Fruit fly (Drosophila melanogaster): ENCODE measurements around the gene sicily.
A peak's percentile ranks its signal among the peaks of the same experiment; 100 is the strongest.

sicily gene

dm6 chrX:11917056-11917633 lies 25.6 kb downstream of the sicily start, which contains the start of gene pot (continued):
- TF ChIP-seq Sox14 (GFP tag; optimal IDR thresholded peaks at IDR 0.05) (no peak), lz (GFP tag; optimal IDR thresholded peaks at IDR 0.05) (no peak), CG6163 (GFP tag; IDR thresholded peaks at IDR 0.05) (0 out of 3 replicates have a peak, but pooled peaks have one; percentile 12), OdsH (GFP tag; optimal IDR thresholded peaks at IDR 0.05) (no peak), Hr4 (GFP tag; optimal IDR thresholded peaks at IDR 0.05) (no peak), CG6854 (GFP tag; optimal IDR thresholded peaks at IDR 0.05) (peak; percentile 22), Gug (GFP tag; IDR thresholded peaks at IDR 0.05) (no peak), CG8119 (GFP tag; IDR thresholded peaks at IDR 0.05) (no peak; the same call in 2 of the 3 replicates), cyc (GFP tag; optimal IDR thresholded peaks at IDR 0.05) (no peak), CG4318 (GFP tag; optimal IDR thresholded peaks at IDR 0.05) (no peak), Blimp-1 (GFP tag; optimal IDR thresholded peaks at IDR 0.05) (no peak), Ets21C (GFP tag; optimal IDR thresholded peaks at IDR 0.05) (no peak), Ets96B (tag; optimal IDR thresholded peaks at IDR 0.05) (no peak), salr (GFP tag; optimal IDR thresholded peaks at IDR 0.05) (no peak), CG15336 (GFP tag; IDR thresholded peaks at IDR 0.05) (0 out of 2 replicates have a peak, but pooled peaks have one; percentile 20), CG3919 (GFP tag; optimal IDR thresholded peaks at IDR 0.05) (no peak), vri (GFP tag; optimal IDR thresholded peaks at IDR 0.05) (no peak), esn (GFP tag; optimal IDR thresholded peaks at IDR 0.05) (no peak), CG3032 (tag; optimal IDR thresholded peaks at IDR 0.05) (no peak), CG6276 (GFP tag; optimal IDR thresholded peaks at IDR 0.05) (peak; percentile 27)

dm6 chrX:11920959-11921358 lies 29.4 kb downstream of the sicily start:
- TF ChIP-seq CG31627 (GFP tag; optimal IDR thresholded peaks at IDR 0.05) (peak; percentile 79), Sox102F (GFP tag; optimal IDR thresholded peaks at IDR 0.05) (peak; percentile 73), lz (GFP tag; optimal IDR thresholded peaks at IDR 0.05) (peak; percentile 85), Eip75B (GFP tag; optimal IDR thresholded peaks at IDR 0.05) (peak; percentile 67), CG8632 (GFP tag; optimal IDR thresholded peaks at IDR 0.05) (peak; percentile 78), fd59A (GFP tag; optimal IDR thresholded peaks at IDR 0.05) (peak; percentile 28), net (GFP tag; optimal IDR thresholded peaks at IDR 0.05) (peak; percentile 77), CG6163 (GFP tag; IDR thresholded peaks at IDR 0.05) (peak; percentile 81), CG11294 (GFP tag; IDR thresholded peaks at IDR 0.05) (peak; percentile 75), Gug (GFP tag; IDR thresholded peaks at IDR 0.05) (peak; percentile 76), dac (GFP tag; optimal IDR thresholded peaks at IDR 0.05) (peak; percentile 69), CG6276 (GFP tag; optimal IDR thresholded peaks at IDR 0.05) (peak; percentile 92), CG9139 (GFP tag; optimal IDR thresholded peaks at IDR 0.05) (no peak), esn (GFP tag; optimal IDR thresholded peaks at IDR 0.05) (peak; percentile 87), CG32006 (GFP tag; optimal IDR thresholded peaks at IDR 0.05) (peak; percentile 92), CG3919 (GFP tag; optimal IDR thresholded peaks at IDR 0.05) (peak; percentile 79), vri (GFP tag; optimal IDR thresholded peaks at IDR 0.05) (peak; percentile 63), Sox15 (GFP tag; optimal IDR thresholded peaks at IDR 0.05) (peak; percentile 43), Hr38 (GFP tag; optimal IDR thresholded peaks at IDR 0.05) (no peak), Ets96B (tag; optimal IDR thresholded peaks at IDR 0.05) (peak; percentile 64), Ets21C (GFP tag; optimal IDR thresholded peaks at IDR 0.05) (peak; percentile 66), CG8319 (GFP tag; optimal IDR thresholded peaks at IDR 0.05) (peak; percentile 50), CG7368 (GFP tag; optimal IDR thresholded peaks at IDR 0.05) (peak; percentile 53), fd85E (GFP tag; optimal IDR thresholded peaks at IDR 0.05) (no peak), Hr4 (GFP tag; optimal IDR thresholded peaks at IDR 0.05) (peak; percentile 83), CG10631 (GFP tag; optimal IDR thresholded peaks at IDR 0.05) (peak; percentile 78), CG16779 (tag; optimal IDR thresholded peaks at IDR 0.05) (peak; percentile 79), CG6792 (GFP tag; optimal IDR thresholded peaks at IDR 0.05) (peak; percentile 77), pdm3 (GFP tag; optimal IDR thresholded peaks at IDR 0.05) (peak; percentile 79), CG6854 (GFP tag; optimal IDR thresholded peaks at IDR 0.05) (peak; percentile 73), CG8119 (GFP tag; IDR thresholded peaks at IDR 0.05) (peak; percentile 90), CG4318 (GFP tag; optimal IDR thresholded peaks at IDR 0.05) (peak; percentile 86), CG6808 (GFP tag; optimal IDR thresholded peaks at IDR 0.05) (peak; percentile 33), Sox14 (GFP tag; optimal IDR thresholded peaks at IDR 0.05) (peak; percentile 84), acj6 (GFP tag; optimal IDR thresholded peaks at IDR 0.05) (peak; percentile 83), fkh (GFP tag; optimal IDR thresholded peaks at IDR 0.05) (peak; percentile 24), ss (GFP tag; optimal IDR thresholded peaks at IDR 0.05) (peak; percentile 36 to 42), Blimp-1 (GFP tag; optimal IDR thresholded peaks at IDR 0.05) (peak; percentile 61), dsx (GFP tag; optimal IDR thresholded peaks at IDR 0.05; ENCODE audit: poor library complexity, severe bottlenecking) (peak; percentile 70), CG34406 (GFP tag; optimal IDR thresholded peaks at IDR 0.05) (peak; percentile 71), cyc (GFP tag; optimal IDR thresholded peaks at IDR 0.05) (peak; percentile 76), CG11762 (GFP tag; optimal IDR thresholded peaks at IDR 0.05; ENCODE audit: insufficient read depth) (peak; percentile 76)
